Fruit fly (Drosophila melanogaster): Measurements from ENCODE around the gene CG42337.

Gene CG42337

DNA sequence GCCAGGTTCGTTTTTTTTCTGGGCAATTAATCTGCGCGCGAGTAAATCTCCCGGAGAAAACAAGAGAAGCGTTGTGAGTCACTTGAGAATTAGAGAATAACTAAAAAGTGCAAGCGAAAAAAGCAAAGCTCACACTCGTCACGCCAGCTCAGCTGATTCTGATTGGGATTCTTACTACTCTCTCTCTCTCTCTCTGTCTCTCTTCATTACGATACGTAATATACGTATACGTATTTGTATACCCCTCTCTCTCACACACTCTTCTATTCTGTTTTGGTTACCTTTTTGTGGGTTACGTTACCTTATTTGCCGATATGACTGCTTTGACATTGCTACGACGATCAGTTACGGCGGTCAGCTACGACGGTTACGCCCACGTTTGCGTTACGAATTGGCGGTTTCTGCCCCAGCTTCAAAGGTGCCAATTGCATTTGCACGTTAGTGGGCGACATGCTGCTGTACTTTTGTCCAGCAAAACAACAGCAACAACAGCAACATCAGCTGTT, 9.7 kb upstream of the CG42337 start, which contains the start of the genes Targ1, CG10512 and Targ2 (continued):
- no peak for TF ChIP-seq CG7357 (GFP tag; IDR thresholded peaks at IDR 0.05)
- TF ChIP-seq CG3847 (GFP tag; IDR thresholded peaks at IDR 0.05) = no peak
- TF ChIP-seq Sox100B (GFP tag; optimal IDR thresholded peaks at IDR 0.05) = no peak
- TF ChIP-seq TFAM (GFP tag; optimal IDR thresholded peaks at IDR 0.05) = no peak
- TF ChIP-seq CG31388 (GFP tag; optimal IDR thresholded peaks at IDR 0.05) = no peak
- no peak for TF ChIP-seq CG5245 (GFP tag; optimal IDR thresholded peaks at IDR 0.05)
- TF ChIP-seq CG31365 (tag; optimal IDR thresholded peaks at IDR 0.05) = no peak
- no peak for TF ChIP-seq pho (GFP tag; optimal IDR thresholded peaks at IDR 0.05)
- TF ChIP-seq Neu2 (GFP tag; optimal IDR thresholded peaks at IDR 0.05; ENCODE audit: borderline replicate concordance) = no peak
- TF ChIP-seq ken (GFP tag; IDR thresholded peaks at IDR 0.05) = no peak
- TF ChIP-seq MTF-1 (GFP tag; optimal IDR thresholded peaks at IDR 0.05; ENCODE audit: borderline replicate concordance) = no peak
- no peak for TF ChIP-seq CG7963 (GFP tag; IDR thresholded peaks at IDR 0.05; ENCODE audit: partially characterized antibody)
- no peak for TF ChIP-seq esg (GFP tag; conservative IDR thresholded peaks at IDR 0.05)
- TF ChIP-seq p53 (GFP tag; optimal IDR thresholded peaks at IDR 0.05) = no peak
- no peak for TF ChIP-seq CG15601 (tag; optimal IDR thresholded peaks at IDR 0.05)
- no peak for TF ChIP-seq Mad (GFP tag; optimal IDR thresholded peaks at IDR 0.05)
- 0 out of 3 replicates have a peak, but pooled peaks have one; percentile 17 for TF ChIP-seq CG2199 (GFP tag; IDR thresholded peaks at IDR 0.05)
- no peak for TF ChIP-seq CG13624 (GFP tag; optimal IDR thresholded peaks at IDR 0.05)
- no peak for TF ChIP-seq CG6791 (GFP tag; IDR thresholded peaks at IDR 0.05; ENCODE audit: partially characterized antibody)
- TF ChIP-seq nerfin-2 (GFP tag; IDR thresholded peaks at IDR 0.05; ENCODE audit: partially characterized antibody) = no peak
- peak; percentile 11 for TF ChIP-seq bigmax (GFP tag; optimal IDR thresholded peaks at IDR 0.05)
- no peak for TF ChIP-seq Bteb2 (GFP tag; optimal IDR thresholded peaks at IDR 0.05)
- peak; percentile 49 for TF ChIP-seq ewg (GFP tag; optimal IDR thresholded peaks at IDR 0.05)
- no peak for TF ChIP-seq CG6689 (GFP tag; IDR thresholded peaks at IDR 0.05)
- TF ChIP-seq ftz-f1 (GFP tag; optimal IDR thresholded peaks at IDR 0.05) = no peak
- no peak for TF ChIP-seq CG2875 (GFP tag; optimal IDR thresholded peaks at IDR 0.05)
- no peak for TF ChIP-seq cwo (GFP tag; optimal IDR thresholded peaks at IDR 0.05)
- TF ChIP-seq Stat92E (GFP tag; optimal IDR thresholded peaks at IDR 0.05) = no peak
- TF ChIP-seq CG18619 (GFP tag; optimal IDR thresholded peaks at IDR 0.05) = no peak
- no peak for TF ChIP-seq dm (GFP tag; optimal IDR thresholded peaks at IDR 0.05)
- TF ChIP-seq tgo (GFP tag; IDR thresholded peaks at IDR 0.05) = no peak
- TF ChIP-seq org-1 (GFP tag; optimal IDR thresholded peaks at IDR 0.05) = no peak
- no peak for TF ChIP-seq fd3F (GFP tag; optimal IDR thresholded peaks at IDR 0.05)
- no peak for TF ChIP-seq CG30020 (tag; optimal IDR thresholded peaks at IDR 0.05)
- TF ChIP-seq chm (GFP tag; IDR thresholded peaks at IDR 0.05) = no peak
- no peak for TF ChIP-seq H2.0 (GFP tag; IDR thresholded peaks at IDR 0.05)
- no peak for TF ChIP-seq vfl (GFP tag; optimal IDR thresholded peaks at IDR 0.05)
- no peak for TF ChIP-seq yki (optimal IDR thresholded peaks at IDR 0.05)
- TF ChIP-seq dati (GFP tag; IDR thresholded peaks at IDR 0.05) = no peak
- TF ChIP-seq tap (tag; optimal IDR thresholded peaks at IDR 0.05) = no peak
- TF ChIP-seq zfh1 (GFP tag; IDR thresholded peaks at IDR 0.05) = no peak
- TF ChIP-seq knrl (GFP tag; IDR thresholded peaks at IDR 0.05; ENCODE audit: partially characterized antibody) = no peak
- no peak for TF ChIP-seq Kr (GFP tag; optimal IDR thresholded peaks at IDR 0.05)
- no peak for TF ChIP-seq hbn (GFP tag; IDR thresholded peaks at IDR 0.05; ENCODE audit: partially characterized antibody)
- TF ChIP-seq Bdp1 (GFP tag; optimal IDR thresholded peaks at IDR 0.05) = no peak
- no peak for TF ChIP-seq CG4360 (GFP tag; IDR thresholded peaks at IDR 0.05)
- TF ChIP-seq cg (GFP tag; optimal IDR thresholded peaks at IDR 0.05) = no peak
- no peak for TF ChIP-seq CoRest (tag; optimal IDR thresholded peaks at IDR 0.05)
- no peak for TF ChIP-seq Jarid2 (GFP tag; optimal IDR thresholded peaks at IDR 0.05)
- TF ChIP-seq fd64A (GFP tag; optimal IDR thresholded peaks at IDR 0.05) = no peak
- no peak for TF ChIP-seq ap (GFP tag; IDR thresholded peaks at IDR 0.05)

Data from whole organism, embryonic.